Worm (Caenorhabditis elegans) whole organism, midembryonic: ENCODE data around the gene T05B4.10.

ENCODE experiments used
- T22C8.4 ChIP-seq: fragments of 200-800 bp; sonication (Bioruptor generic); IDR thresholded peaks from 2 replicates; pipeline ENCODE4 v1.3.6; 2022; ENCODE audit warnings: missing genetic modification characterization, missing compliant biosample characterization
- cog-1 ChIP-seq: sonication (generic microtip); optimal IDR thresholded peaks from 2 replicates; lab custom pipeline; 2016; ENCODE audit warnings: missing genetic modification characterization, missing compliant biosample characterization
- flt-1 ChIP-seq: fragments of 200-800 bp; sonication (Bioruptor generic); IDR thresholded peaks from 2 replicates; pipeline ENCODE4 v1.3.6; 2022; ENCODE audit warnings: missing genetic modification characterization, missing compliant biosample characterization
- klf-2 ChIP-seq: fragments of 200-800 bp; sonication (Bioruptor generic); conservative IDR thresholded peaks from 2 replicates; pipeline ENCODE4 v1.3.6; 2022; ENCODE audit warnings: missing genetic modification reagents, missing genetic modification characterization, missing compliant biosample characterization
- med-1 ChIP-seq: sonication (generic microtip); optimal IDR thresholded peaks from 2 replicates; lab custom pipeline; 2017; ENCODE audit warnings: missing genetic modification characterization, mild to moderate bottlenecking, missing compliant biosample characterization, antibody characterized with exemption, missing genetic modification reagents; ENCODE audit not compliant: insufficient read depth
- tab-1 ChIP-seq: fragments of 200-800 bp; sonication (Bioruptor generic); IDR thresholded peaks from 2 replicates; pipeline ENCODE4 v1.3.6; 2022; ENCODE audit warnings: missing genetic modification characterization, missing compliant biosample characterization
- ztf-23 ChIP-seq: fragments of 200-800 bp; sonication (Bioruptor generic); IDR thresholded peaks from 2 replicates; pipeline ENCODE4 v1.3.6; 2022; ENCODE audit warnings: missing genetic modification reagents, missing genetic modification characterization, missing compliant biosample characterization
- ztf-29 ChIP-seq: fragments of 200-800 bp; sonication (Bioruptor generic); IDR thresholded peaks from 2 replicates; pipeline ENCODE4 v1.3.6; 2022; ENCODE audit warnings: missing genetic modification reagents, missing genetic modification characterization, missing compliant biosample characterization

- TF ChIP-seq ztf-23 (GFP tag; lab: Robert Waterston, UW) (no peak), klf-2 (GFP tag; lab: Robert Waterston, UW) (no peak), T22C8.4 (GFP tag; lab: Robert Waterston, UW) (no peak), cog-1 (tag; lab: Kevin White, UChicago) (no peak), med-1 (no peak), ztf-29 (GFP tag; lab: Robert Waterston, UW) (no peak), flt-1 (GFP tag; lab: Robert Waterston, UW) (no peak), tab-1 (GFP tag; lab: Robert Waterston, UW) (no peak)
Observed at ce11 chrV:4112516-4112915, 8.0 kb downstream of the T05B4.10 start, which contains the start of gene srw-134.
